Worm (Caenorhabditis elegans) whole organism, midembryonic: ENCODE measurements around the gene msp-36.

Experiments used
- cog-1 ChIP-seq: sonication (generic microtip); optimal IDR thresholded peaks from 2 replicates; lab custom pipeline; 2016; ENCODE audit warnings: missing genetic modification characterization, missing compliant biosample characterization
- klf-2 ChIP-seq: fragments of 200-800 bp; sonication (Bioruptor generic); conservative IDR thresholded peaks from 2 replicates; pipeline ENCODE4 v1.3.6; 2022; ENCODE audit warnings: missing genetic modification reagents, missing genetic modification characterization, missing compliant biosample characterization
- ref-1 ChIP-seq: fragments of 200-800 bp; sonication (Bioruptor generic); conservative IDR thresholded peaks from 2 replicates; pipeline ENCODE4 v1.3.6; 2022; ENCODE audit warnings: missing genetic modification reagents, missing genetic modification characterization, missing compliant biosample characterization

DNA sequence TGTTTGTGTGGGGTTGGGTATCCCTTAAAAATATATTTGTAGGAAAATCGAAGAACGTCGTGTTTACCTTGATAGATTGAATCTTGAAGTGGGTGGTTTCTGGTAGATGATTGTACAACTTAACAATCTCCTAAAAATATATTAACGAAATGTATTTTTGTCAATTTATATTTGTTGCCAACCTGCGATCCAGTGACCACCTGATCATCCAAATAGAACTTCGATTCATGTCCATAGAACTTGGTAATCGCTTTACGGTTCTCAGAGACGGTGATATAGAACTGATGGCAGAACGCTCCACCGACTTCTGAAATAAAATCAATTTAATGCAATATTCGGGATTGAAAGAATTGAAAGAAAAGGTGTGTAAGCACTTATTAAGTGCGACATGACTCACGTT, 33.2 kb downstream of the msp-36 start:
- TF ChIP-seq ref-1 (GFP tag; lab: Robert Waterston, UW) (no peak), cog-1 (tag; lab: Kevin White, UChicago) (no peak), klf-2 (no peak)
